Worm (Caenorhabditis elegans): ENCODE results near the gene D1005.6.

D1005.6 gene

ce11 chrX:1478569-1478968, 14.0 kb upstream of the D1005.6 start:
- TF ChIP-seq unc-42 (tag; optimal IDR thresholded peaks at IDR 0.05) (peak; percentile 18), ceh-9 (tag; optimal IDR thresholded peaks at IDR 0.05) (no peak)

- TF ChIP-seq syd-9 (tag; optimal IDR thresholded peaks at IDR 0.05) (no peak), ttx-3 (tag; optimal IDR thresholded peaks at IDR 0.05) (no peak), elt-2 (tag; optimal IDR thresholded peaks at IDR 0.05) (peak; percentile 98), ceh-22 (tag; optimal IDR thresholded peaks at IDR 0.05) (no peak), rnt-1 (tag; optimal IDR thresholded peaks at IDR 0.05) (no peak)
Measured at ce11 chrX:1477932-1478331, 13.3 kb upstream of the D1005.6 start.

- peak; percentile 4 for TF ChIP-seq sdc-2 (tag; optimal IDR thresholded peaks at IDR 0.05)
- TF ChIP-seq pax-1 (tag; optimal IDR thresholded peaks at IDR 0.05): no peak
Measured at ce11 chrX:1476005-1476404, 11.4 kb upstream of the D1005.6 start.

ce11 chrX:1473794-1474193, 9.2 kb upstream of the D1005.6 start:
- TF ChIP-seq elt-4 (tag; optimal IDR thresholded peaks at IDR 0.05) (no peak), pros-1 (tag; optimal IDR thresholded peaks at IDR 0.05) (no peak), dve-1 (tag; optimal IDR thresholded peaks at IDR 0.05) (no peak), ceh-18 (tag; optimal IDR thresholded peaks at IDR 0.05) (no peak), hlh-6 (tag; optimal IDR thresholded peaks at IDR 0.05) (no peak), ztf-16 (tag; optimal IDR thresholded peaks at IDR 0.05) (no peak), zip-5 (tag; optimal IDR thresholded peaks at IDR 0.05) (no peak), unc-55 (GFP tag; optimal IDR thresholded peaks at IDR 0.05) (no peak), ceh-31 (tag; optimal IDR thresholded peaks at IDR 0.05) (no peak), ahr-1 (tag; optimal IDR thresholded peaks at IDR 0.05) (no peak), C08G9.2 (tag; optimal IDR thresholded peaks at IDR 0.05) (no peak)

ce11 chrX:1472880-1473279, 8.3 kb upstream of the D1005.6 start, which contains the start of gene D1005.5:
TSS of gene D1005.5 (minus strand) at chrX:1472980.
- TF ChIP-seq pat-9 (tag; optimal IDR thresholded peaks at IDR 0.05): no peak

- TF ChIP-seq lin-11 (tag; optimal IDR thresholded peaks at IDR 0.05): no peak
- no peak for TF ChIP-seq ref-2 (tag; optimal IDR thresholded peaks at IDR 0.05)
- no peak for TF ChIP-seq ztf-16 (tag; optimal IDR thresholded peaks at IDR 0.05)
- no peak for TF ChIP-seq dve-1 (tag; optimal IDR thresholded peaks at IDR 0.05)
- TF ChIP-seq ttx-3 (tag; optimal IDR thresholded peaks at IDR 0.05): no peak
- no peak for TF ChIP-seq K09A11.1 (tag; optimal IDR thresholded peaks at IDR 0.05; ENCODE audit: insufficient read depth)
- no peak for TF ChIP-seq hlh-13 (GFP tag; optimal IDR thresholded peaks at IDR 0.05)
- no peak for TF ChIP-seq fkh-6 (tag; optimal IDR thresholded peaks at IDR 0.05)
- no peak for TF ChIP-seq mec-3 (tag; optimal IDR thresholded peaks at IDR 0.05; ENCODE audit: borderline replicate concordance)
- TF ChIP-seq npax-4 (tag; optimal IDR thresholded peaks at IDR 0.05): no peak
- no peak for TF ChIP-seq ceh-45 (GFP tag; IDR thresholded peaks at IDR 0.05)
- TF ChIP-seq sdc-2 (tag; optimal IDR thresholded peaks at IDR 0.05): no peak
- no peak for TF ChIP-seq unc-55 (GFP tag; optimal IDR thresholded peaks at IDR 0.05)
- TF ChIP-seq pha-4 (tag; optimal IDR thresholded peaks at IDR 0.05): no peak
- TF ChIP-seq ceh-2 (tag; optimal IDR thresholded peaks at IDR 0.05): no peak
- no peak for TF ChIP-seq nhr-232 (tag; optimal IDR thresholded peaks at IDR 0.05)
Measured at ce11 chrX:1471232-1471631, 6.6 kb upstream of the D1005.6 start.

ce11 chrX:1468057-1468456, 3.5 kb upstream of the D1005.6 start:
- peak; percentile 62 for TF ChIP-seq unc-42 (tag; optimal IDR thresholded peaks at IDR 0.05)
- TF ChIP-seq fkh-10 (GFP tag; optimal IDR thresholded peaks at IDR 0.05): no peak

All from whole organism, late embryonic.